Worm (Caenorhabditis elegans): ENCODE measurements around the gene acdh-9.

The acdh-9 gene

ce11 chrII:814737-815136 lies 33.7 kb downstream of the acdh-9 start, which contains the start of gene msrp-3:
TSS of gene msrp-3 (minus strand) at chrII:814837.
- no peak for TF ChIP-seq pqm-1 (tag; optimal IDR thresholded peaks at IDR 0.05)
- no peak for TF ChIP-seq jun-1 (tag; optimal IDR thresholded peaks at IDR 0.05)
- no peak for TF ChIP-seq tbx-2 (tag; optimal IDR thresholded peaks at IDR 0.05)
- TF ChIP-seq ceh-9 (tag; optimal IDR thresholded peaks at IDR 0.05): no peak
- no peak for TF ChIP-seq zag-1 (tag; optimal IDR thresholded peaks at IDR 0.05)
- TF ChIP-seq elt-3 (tag; optimal IDR thresholded peaks at IDR 0.05): no peak
- no peak for TF ChIP-seq lsy-12 (tag; optimal IDR thresholded peaks at IDR 0.05)
- TF ChIP-seq ztf-4 (tag; optimal IDR thresholded peaks at IDR 0.05): no peak
- TF ChIP-seq sea-2 (GFP tag; optimal IDR thresholded peaks at IDR 0.05): no peak
- no peak for TF ChIP-seq ceh-28 (tag; optimal IDR thresholded peaks at IDR 0.05)
- TF ChIP-seq mml-1 (tag; optimal IDR thresholded peaks at IDR 0.05): no peak
- no peak for TF ChIP-seq nfya-1 (tag; optimal IDR thresholded peaks at IDR 0.05; ENCODE audit: insufficient read depth)
- no peak for TF ChIP-seq daf-12 (tag; optimal IDR thresholded peaks at IDR 0.05)
- no peak for TF ChIP-seq hmg-11 (tag; optimal IDR thresholded peaks at IDR 0.05)
- no peak for TF ChIP-seq ztf-11 (tag; optimal IDR thresholded peaks at IDR 0.05)
- TF ChIP-seq nhr-23 (tag; optimal IDR thresholded peaks at IDR 0.05): no peak

ce11 chrII:812917-813316 lies 35.5 kb downstream of the acdh-9 start, which contains the start of gene F46F5.5:
TSS of gene F46F5.5 (minus strand) at chrII:813017.
- no peak for TF ChIP-seq elt-3 (tag; optimal IDR thresholded peaks at IDR 0.05)
- TF ChIP-seq unc-39 (tag; optimal IDR thresholded peaks at IDR 0.05): no peak
- no peak for TF ChIP-seq egl-27 (tag; optimal IDR thresholded peaks at IDR 0.05)
- TF ChIP-seq mdl-1 (tag; optimal IDR thresholded peaks at IDR 0.05): no peak
- TF ChIP-seq ztf-11 (tag; optimal IDR thresholded peaks at IDR 0.05): no peak
- no peak for TF ChIP-seq nhr-23 (tag; optimal IDR thresholded peaks at IDR 0.05)
- TF ChIP-seq sea-2 (GFP tag; optimal IDR thresholded peaks at IDR 0.05): no peak
- TF ChIP-seq nhr-28 (tag; optimal IDR thresholded peaks at IDR 0.05): no peak
- TF ChIP-seq zag-1 (tag; optimal IDR thresholded peaks at IDR 0.05): no peak
- TF ChIP-seq tbx-2 (tag; optimal IDR thresholded peaks at IDR 0.05): no peak
- TF ChIP-seq ceh-82 (tag; optimal IDR thresholded peaks at IDR 0.05): no peak
- no peak for TF ChIP-seq ceh-16 (tag; optimal IDR thresholded peaks at IDR 0.05)
- TF ChIP-seq elt-1 (tag; optimal IDR thresholded peaks at IDR 0.05): no peak
- no peak for TF ChIP-seq fkh-10 (GFP tag; optimal IDR thresholded peaks at IDR 0.05)
- no peak for TF ChIP-seq nhr-67 (tag; optimal IDR thresholded peaks at IDR 0.05)
- no peak for TF ChIP-seq ztf-4 (tag; optimal IDR thresholded peaks at IDR 0.05)
- TF ChIP-seq pha-4 (tag; optimal IDR thresholded peaks at IDR 0.05): no peak
- TF ChIP-seq lin-15B (tag; optimal IDR thresholded peaks at IDR 0.05): no peak
- no peak for TF ChIP-seq eor-1 (tag; optimal IDR thresholded peaks at IDR 0.05)
- no peak for TF ChIP-seq ceh-9 (tag; optimal IDR thresholded peaks at IDR 0.05)

DNA sequence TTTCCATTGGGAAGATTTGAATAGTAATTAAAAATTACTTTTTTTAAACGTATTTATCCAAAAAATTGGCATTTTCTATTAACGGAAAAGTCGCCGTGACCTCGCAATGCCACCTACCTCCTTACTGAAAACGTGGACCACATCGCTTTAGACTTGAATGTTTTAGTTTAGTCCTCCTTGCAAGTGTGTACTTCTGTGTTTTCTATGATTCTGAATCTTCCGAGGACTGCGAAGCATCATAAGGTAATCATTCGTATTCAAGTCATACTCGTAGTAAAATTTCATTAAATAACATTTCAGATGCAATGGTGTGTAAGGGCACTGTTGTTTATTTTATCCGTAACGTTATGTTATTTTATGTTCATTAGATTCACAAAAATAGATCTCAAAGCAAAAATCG lies 39.9 kb downstream of the acdh-9 start, which contains the start of gene F46F5.11:
Gene F46F5.11 (plus strand): TSS at position 301 of the 400 bp plus-strand sequence.
- TF ChIP-seq hmg-11 (tag; optimal IDR thresholded peaks at IDR 0.05): no peak

DNA sequence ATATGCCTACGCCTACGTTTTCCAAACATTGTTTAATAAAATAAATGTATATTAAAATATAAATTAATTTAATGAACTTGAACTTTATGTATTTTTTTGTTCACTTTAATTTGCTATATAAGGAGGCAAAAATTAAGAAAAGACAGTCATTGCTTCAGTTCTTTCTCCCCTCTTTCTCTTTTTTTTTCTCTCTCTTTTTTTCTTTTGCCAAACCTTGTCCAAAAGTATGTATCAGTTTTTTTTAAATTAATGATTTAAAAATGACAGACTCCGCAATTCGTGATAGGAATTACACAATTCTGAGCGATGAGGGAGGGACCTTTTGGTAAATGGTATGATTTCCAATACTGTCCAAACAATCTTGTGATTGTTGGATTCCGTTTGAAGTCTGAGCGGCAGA lies 45.4 kb downstream of the acdh-9 start, which contains the start of gene F46F5.13:
Gene F46F5.13 (plus strand): TSS at position 301 of the 400 bp plus-strand sequence.
- TF ChIP-seq ztf-11 (tag; optimal IDR thresholded peaks at IDR 0.05): no peak
- no peak for TF ChIP-seq fkh-10 (GFP tag; optimal IDR thresholded peaks at IDR 0.05)
- TF ChIP-seq lin-39 (tag; optimal IDR thresholded peaks at IDR 0.05): no peak
- no peak for TF ChIP-seq egl-27 (tag; optimal IDR thresholded peaks at IDR 0.05)
- TF ChIP-seq mdl-1 (tag; optimal IDR thresholded peaks at IDR 0.05): no peak
- TF ChIP-seq ceh-28 (tag; optimal IDR thresholded peaks at IDR 0.05): no peak
- no peak for TF ChIP-seq unc-62 (GFP tag; optimal IDR thresholded peaks at IDR 0.05)

- TF ChIP-seq tbx-2 (tag; optimal IDR thresholded peaks at IDR 0.05): no peak
- no peak for TF ChIP-seq elt-2 (tag; optimal IDR thresholded peaks at IDR 0.05)
- TF ChIP-seq lin-15B (tag; optimal IDR thresholded peaks at IDR 0.05): no peak
- TF ChIP-seq fkh-10 (GFP tag; optimal IDR thresholded peaks at IDR 0.05): no peak
- TF ChIP-seq nhr-11 (tag; optimal IDR thresholded peaks at IDR 0.05): no peak
- TF ChIP-seq nhr-28 (tag; optimal IDR thresholded peaks at IDR 0.05): no peak
These were observed 48.7 kb downstream of the acdh-9 start, which contains the start of gene F46F5.14 for ce11 chrII:799700-800099. TSS of gene F46F5.14 (plus strand) at chrII:800000.

DNA sequence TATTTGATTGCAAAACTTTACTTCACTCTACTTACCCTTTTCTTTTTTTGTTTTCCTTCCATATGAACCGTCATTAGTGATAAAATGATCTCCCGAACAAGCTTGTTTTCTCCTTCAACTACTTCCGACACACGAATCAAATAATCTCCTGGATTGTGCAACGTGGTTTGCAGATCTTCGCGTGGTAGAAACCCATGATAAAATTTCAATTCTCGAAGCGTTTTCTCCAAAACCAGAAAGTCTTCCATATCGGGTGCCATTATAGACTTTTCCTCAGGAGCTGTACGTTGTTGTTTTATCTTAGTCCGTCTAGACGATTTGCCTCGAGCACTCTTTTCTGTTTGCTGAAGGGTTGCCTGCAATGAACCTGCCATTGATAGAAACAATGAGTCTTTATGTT lies 51.0 kb downstream of the acdh-9 start:
- no peak for TF ChIP-seq ztf-4 (tag; optimal IDR thresholded peaks at IDR 0.05)
- TF ChIP-seq nhr-11 (tag; optimal IDR thresholded peaks at IDR 0.05): no peak
- no peak for TF ChIP-seq egl-5 (tag; optimal IDR thresholded peaks at IDR 0.05)
- TF ChIP-seq elt-2 (tag; optimal IDR thresholded peaks at IDR 0.05): no peak

Data from whole organism, L3 larva.